Worm (Caenorhabditis elegans) whole organism, L2 larva: ENCODE data around the gene cyp-14A5.

ENCODE experiments used
- F13H6.1 ChIP-seq: sonication (generic microtip); optimal IDR thresholded peaks from 2 replicates; lab custom pipeline; 2016; ENCODE audit warnings: missing genetic modification characterization, missing compliant biosample characterization
- R02D3.7 ChIP-seq: fragments of 150-350 bp; optimal IDR thresholded peaks from 2 replicates; lab custom pipeline; 2014; ENCODE audit warnings: missing biosample characterization, missing genetic modification characterization
- Y55F3AM.14 ChIP-seq: fragments of 200-800 bp; sonication (Bioruptor generic); optimal IDR thresholded peaks from 2 replicates; lab custom pipeline; 2018; ENCODE audit warnings: mild to moderate bottlenecking, missing genetic modification characterization, missing compliant biosample characterization
- alr-1 ChIP-seq: fragments of 150-350 bp; optimal IDR thresholded peaks from 2 replicates; lab custom pipeline; 2014; ENCODE audit warnings: missing biosample characterization, missing genetic modification characterization
- aly-2 ChIP-seq: fragments of 150-350 bp; optimal IDR thresholded peaks from 2 replicates; lab custom pipeline; 2014; ENCODE audit warnings: missing biosample characterization, missing genetic modification characterization
- ama-1 ChIP-seq: fragments of 150-350 bp; optimal IDR thresholded peaks from 2 replicates; lab custom pipeline; 2018; ENCODE audit warnings: inconsistent platforms
- blmp-1 ChIP-seq: sonication (generic microtip); optimal IDR thresholded peaks from 2 replicates; lab custom pipeline; 2017; ENCODE audit warnings: missing genetic modification characterization, mild to moderate bottlenecking, missing compliant biosample characterization, antibody characterized with exemption, moderate library complexity; ENCODE audit not compliant: insufficient read depth
- ceh-16 ChIP-seq: fragments of 150-350 bp; optimal IDR thresholded peaks from 2 replicates; lab custom pipeline; 2014; ENCODE audit warnings: missing biosample characterization, missing genetic modification characterization
- crh-2 ChIP-seq: sonication (generic microtip); optimal IDR thresholded peaks from 2 replicates; lab custom pipeline; 2017; ENCODE audit warnings: missing biosample characterization, missing genetic modification characterization
- dmd-4 ChIP-seq: sonication (generic microtip); optimal IDR thresholded peaks from 2 replicates; lab custom pipeline; 2017; ENCODE audit warnings: missing biosample characterization, missing genetic modification characterization
- egl-27 ChIP-seq: sonication (generic microtip); optimal IDR thresholded peaks from 3 replicates; lab custom pipeline; 2017; ENCODE audit warnings: missing biosample characterization, missing genetic modification reagents, missing genetic modification characterization
- elt-1 ChIP-seq: fragments of 150-350 bp; optimal IDR thresholded peaks from 2 replicates; lab custom pipeline; 2014; ENCODE audit warnings: missing biosample characterization, missing genetic modification characterization
- elt-3 ChIP-seq: sonication (generic microtip); optimal IDR thresholded peaks from 2 replicates; lab custom pipeline; 2017; ENCODE audit warnings: missing biosample characterization, missing genetic modification characterization
- fos-1 ChIP-seq: fragments of 150-350 bp; optimal IDR thresholded peaks from 2 replicates; lab custom pipeline; 2014; ENCODE audit warnings: missing biosample characterization, missing genetic modification characterization
- gmeb-1 ChIP-seq: fragments of 150-350 bp; optimal IDR thresholded peaks from 2 replicates; lab custom pipeline; 2014; ENCODE audit warnings: missing biosample characterization, missing genetic modification characterization
- lin-11 ChIP-seq: fragments of 150-350 bp; sonication (generic microtip); optimal IDR thresholded peaks from 2 replicates; lab custom pipeline; 2014; ENCODE audit warnings: missing biosample characterization, missing genetic modification characterization, inconsistent platforms, mixed read lengths
- lin-13 ChIP-seq: fragments of 150-350 bp; optimal IDR thresholded peaks from 2 replicates; lab custom pipeline; 2014; ENCODE audit warnings: missing biosample characterization, missing genetic modification reagents, missing genetic modification characterization
- lin-39 ChIP-seq: fragments of 150-350 bp; optimal IDR thresholded peaks from 2 replicates; lab custom pipeline; 2014; ENCODE audit warnings: missing biosample characterization, missing genetic modification reagents, missing genetic modification characterization
- lsy-2 ChIP-seq, 2 experiments: fragments of 150-350 bp in 1 of 2; sonication (generic microtip) in 1 of 2; optimal IDR thresholded peaks; 2 replicates each; lab custom pipeline; 2014 to 2017; ENCODE audit warnings: missing biosample characterization in 2 of 2, missing genetic modification characterization in 2 of 2
- mbf-1 ChIP-seq: sonication (generic microtip); optimal IDR thresholded peaks from 2 replicates; lab custom pipeline; 2017; ENCODE audit warnings: missing biosample characterization, missing genetic modification characterization
- mdl-1 ChIP-seq, 2 experiments: fragments of 150-350 bp in 1 of 2; sonication (generic microtip) in 1 of 2; optimal IDR thresholded peaks; 2 replicates each; lab custom pipeline; 2017; ENCODE audit warnings: missing biosample characterization in 2 of 2, missing genetic modification characterization in 2 of 2
- nhr-10 ChIP-seq: sonication (generic microtip); optimal IDR thresholded peaks from 2 replicates; lab custom pipeline; 2017; ENCODE audit warnings: missing biosample characterization, missing genetic modification characterization
- nhr-12 ChIP-seq: fragments of 150-350 bp; optimal IDR thresholded peaks from 2 replicates; lab custom pipeline; 2014; ENCODE audit warnings: missing biosample characterization, missing genetic modification characterization
- nhr-129 ChIP-seq: fragments of 150-350 bp; optimal IDR thresholded peaks from 2 replicates; lab custom pipeline; 2014; ENCODE audit warnings: missing biosample characterization, missing genetic modification characterization
- nhr-21 ChIP-seq: fragments of 150-350 bp; optimal IDR thresholded peaks from 2 replicates; lab custom pipeline; 2014; ENCODE audit warnings: missing biosample characterization, missing genetic modification characterization
- nhr-23 ChIP-seq: fragments of 150-350 bp; optimal IDR thresholded peaks from 2 replicates; lab custom pipeline; 2014; ENCODE audit warnings: missing biosample characterization, missing genetic modification reagents, missing genetic modification characterization
- nhr-237 ChIP-seq: fragments of 150-350 bp; optimal IDR thresholded peaks from 2 replicates; lab custom pipeline; 2014; ENCODE audit warnings: missing biosample characterization, missing genetic modification characterization
- nhr-25 ChIP-seq: fragments of 150-350 bp; sonication (generic microtip); optimal IDR thresholded peaks from 3 replicates; lab custom pipeline; 2014; ENCODE audit warnings: missing biosample characterization, missing genetic modification characterization
- nhr-77 ChIP-seq: fragments of 150-350 bp; optimal IDR thresholded peaks from 2 replicates; lab custom pipeline; 2014; ENCODE audit warnings: missing biosample characterization, missing genetic modification characterization
- peb-1 ChIP-seq: fragments of 150-350 bp; optimal IDR thresholded peaks from 2 replicates; lab custom pipeline; 2014; ENCODE audit warnings: missing biosample characterization, missing genetic modification characterization
- skn-1 ChIP-seq: sonication (generic microtip); optimal IDR thresholded peaks from 2 replicates; lab custom pipeline; 2017; ENCODE audit warnings: missing biosample characterization, missing genetic modification characterization
- sma-9 ChIP-seq, 2 experiments: fragments of 150-350 bp in 1 of 2; sonication (generic microtip) in 1 of 2; optimal IDR thresholded peaks; 2 replicates each; lab custom pipeline; 2014 to 2016; ENCODE audit warnings: missing genetic modification characterization in 2 of 2, mild to moderate bottlenecking in 1 of 2, missing biosample characterization in 1 of 2, missing compliant biosample characterization in 1 of 2, missing genetic modification reagents in 1 of 2, moderate library complexity in 1 of 2
- snpc-4 ChIP-seq: fragments of 150-350 bp; optimal IDR thresholded peaks from 2 replicates; lab custom pipeline; 2014; ENCODE audit warnings: missing biosample characterization, missing genetic modification characterization
- unc-55 ChIP-seq: fragments of 150-350 bp; sonication (generic microtip); optimal IDR thresholded peaks from 3 replicates; lab custom pipeline; 2014; ENCODE audit warnings: missing biosample characterization, missing genetic modification reagents, missing genetic modification characterization
- zag-1 ChIP-seq: fragments of 150-350 bp; optimal IDR thresholded peaks from 2 replicates; lab custom pipeline; 2014; ENCODE audit warnings: missing biosample characterization, missing genetic modification characterization
- ztf-1 ChIP-seq: fragments of 200-800 bp; sonication (Bioruptor generic); conservative IDR thresholded peaks from 2 replicates; pipeline ENCODE4 v1.3.6; 2022; ENCODE audit warnings: missing genetic modification characterization, missing compliant biosample characterization
- ztf-11 ChIP-seq: sonication (generic microtip); optimal IDR thresholded peaks from 2 replicates; lab custom pipeline; 2017; ENCODE audit warnings: missing biosample characterization, missing genetic modification characterization

Gene cyp-14A5

DNA sequence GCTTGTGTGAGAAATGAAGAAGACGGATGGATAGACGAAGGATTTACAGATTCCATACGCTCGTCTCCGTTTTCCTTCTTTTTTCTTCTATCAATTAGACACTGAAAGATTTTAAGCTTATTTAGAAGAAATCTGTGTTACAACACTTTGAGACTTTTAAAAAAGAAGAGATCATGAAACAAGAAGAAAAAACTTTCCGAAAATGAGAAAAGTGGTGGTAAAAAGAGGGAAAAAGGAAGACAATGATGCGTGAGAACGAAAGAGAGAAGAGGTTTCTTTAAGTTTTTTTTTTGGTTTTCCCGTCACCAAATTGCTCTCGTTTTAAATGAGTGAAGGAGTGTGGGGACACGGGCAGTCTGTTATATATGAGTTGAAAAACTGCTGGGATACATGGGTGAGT is 30.5 kb upstream of the cyp-14A5 start, which contains the start of gene glc-3:
glc-3 (minus strand) TSS at position 101 of the 400 bp plus-strand sequence.
- TF ChIP-seq mdl-1 (tag; optimal IDR thresholded peaks at IDR 0.05; lab: Kevin White, UChicago) (no peak), nhr-12 (tag; lab: Kevin White, UChicago) (no peak), Y55F3AM.14 (GFP tag; lab: Kevin White, UChicago) (no peak), ztf-1 (GFP tag; lab: Robert Waterston, UW) (no peak), sma-9 (GFP tag; optimal IDR thresholded peaks at IDR 0.05; lab: Kevin White, UChicago) (no peak), sma-9 (tag; optimal IDR thresholded peaks at IDR 0.05; lab: Kevin White, UChicago) (no peak), ama-1 (lab: Kevin White, UChicago) (no peak), aly-2 (tag; lab: Kevin White, UChicago) (no peak), snpc-4 (tag; lab: Kevin White, UChicago) (no peak), nhr-129 (tag; lab: Kevin White, UChicago) (no peak), gmeb-1 (no peak), lin-11 (no peak), mbf-1 (tag; lab: Kevin White, UChicago) (no peak), nhr-10 (tag; lab: Kevin White, UChicago) (no peak), nhr-23 (tag; lab: Kevin White, UChicago) (no peak), lin-13 (no peak), nhr-25 (tag; lab: Kevin White, UChicago) (no peak), blmp-1 (tag; lab: Kevin White, UChicago) (no peak), R02D3.7 (tag; lab: Kevin White, UChicago) (no peak), elt-3 (tag; lab: Kevin White, UChicago) (no peak)

DNA sequence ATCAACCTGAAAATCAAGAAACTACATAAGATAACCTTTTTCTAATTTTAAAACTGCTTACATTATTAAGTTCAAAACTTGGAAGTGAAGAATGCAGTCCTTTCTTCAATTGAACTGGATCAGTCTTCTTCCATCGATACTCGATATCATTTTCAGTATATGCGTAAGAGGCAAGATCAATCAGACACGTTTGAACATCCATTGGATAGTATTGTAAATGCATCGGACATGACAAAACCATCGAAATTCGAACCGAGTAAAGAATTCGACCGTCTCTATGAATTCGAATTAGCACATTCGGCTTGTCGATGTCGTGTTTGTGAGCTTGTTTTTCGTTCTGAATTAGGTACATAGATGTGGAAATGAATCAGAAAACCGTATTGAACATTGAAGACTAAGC is 27.7 kb upstream of the cyp-14A5 start:
- TF ChIP-seq crh-2 (tag; lab: Kevin White, UChicago) (no peak), nhr-10 (tag; lab: Kevin White, UChicago) (no peak), elt-1 (tag; lab: Kevin White, UChicago) (no peak), alr-1 (tag; lab: Kevin White, UChicago) (no peak), lin-39 (tag; lab: Kevin White, UChicago) (no peak), ceh-16 (tag; lab: Kevin White, UChicago) (no peak), Y55F3AM.14 (GFP tag; lab: Kevin White, UChicago) (no peak), skn-1 (tag; lab: Kevin White, UChicago) (no peak), dmd-4 (tag; lab: Kevin White, UChicago) (no peak), nhr-21 (no peak), egl-27 (tag; lab: Kevin White, UChicago) (no peak), peb-1 (tag; lab: Kevin White, UChicago) (no peak), fos-1 (no peak), nhr-12 (tag; lab: Kevin White, UChicago) (no peak), ztf-11 (tag; lab: Kevin White, UChicago) (no peak), zag-1 (tag; lab: Kevin White, UChicago) (no peak), unc-55 (GFP tag; lab: Kevin White, UChicago) (no peak), nhr-129 (tag; lab: Kevin White, UChicago) (no peak), nhr-77 (tag; lab: Kevin White, UChicago) (no peak), nhr-237 (tag; lab: Kevin White, UChicago) (no peak)

DNA sequence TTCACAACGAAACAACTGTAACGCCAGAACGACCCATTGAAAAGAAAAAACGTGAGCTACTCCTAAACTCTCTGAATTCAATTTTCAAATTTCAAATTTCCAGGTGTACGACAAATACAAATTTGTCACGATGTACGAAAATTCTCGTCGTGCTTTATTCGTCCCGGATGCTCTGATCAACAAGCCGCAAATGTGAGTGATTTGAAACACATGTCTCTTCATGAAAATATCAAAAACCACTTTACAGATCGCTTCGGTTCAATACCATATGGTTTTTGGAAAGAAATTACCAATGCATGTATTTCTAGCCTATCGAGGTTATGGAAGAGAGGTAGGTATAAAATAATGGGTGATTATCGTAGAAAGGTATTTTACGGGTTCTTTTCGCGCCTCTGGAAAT is 24.0 kb upstream of the cyp-14A5 start:
- TF ChIP-seq F13H6.1 (tag; lab: Kevin White, UChicago) (no peak), lin-39 (tag; lab: Kevin White, UChicago) (no peak), dmd-4 (tag; lab: Kevin White, UChicago) (no peak), lsy-2 (tag; optimal IDR thresholded peaks at IDR 0.05; lab: Kevin White, UChicago) (no peak)

DNA sequence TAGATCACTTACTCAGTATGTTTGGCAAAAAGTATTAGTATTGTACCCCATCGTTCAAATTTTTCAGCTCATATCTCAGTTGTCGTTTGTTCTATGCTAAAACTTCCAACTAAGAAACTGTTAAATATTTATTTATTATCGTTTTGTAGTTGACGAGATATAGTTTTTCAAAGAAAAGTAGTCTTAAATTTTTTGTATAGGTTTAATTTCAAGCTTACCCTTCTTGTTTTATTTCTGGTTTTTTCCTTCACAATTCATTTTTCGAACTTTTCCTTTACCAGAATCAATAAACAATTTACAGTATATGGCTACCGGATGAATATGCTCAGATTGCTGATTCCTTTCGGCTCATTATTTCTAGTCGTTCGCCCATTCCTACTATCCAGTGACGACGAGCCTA is 22.8 kb upstream of the cyp-14A5 start, which contains the start of gene F08F3.1:
F08F3.1 (plus strand) TSS at position 301 of the 400 bp plus-strand sequence.
- TF ChIP-seq fos-1 = no peak
